Worm (Caenorhabditis elegans) whole organism, L3 larva: ENCODE data around the gene pdha-1.
A peak's percentile ranks its signal among the peaks of the same experiment; 100 is the strongest.

Experiments
- R02D3.7 ChIP-seq: fragments of 150-350 bp; optimal IDR thresholded peaks from 2 replicates; lab custom pipeline; 2014; ENCODE audit warnings: missing biosample characterization, missing genetic modification characterization
- ama-1 ChIP-seq: fragments of 150-350 bp; optimal IDR thresholded peaks from 2 replicates; lab custom pipeline; 2018
- ceh-16 ChIP-seq: sonication (generic microtip); optimal IDR thresholded peaks from 2 replicates; lab custom pipeline; 2017; ENCODE audit warnings: missing biosample characterization, missing genetic modification characterization
- ceh-28 ChIP-seq: fragments of 150-350 bp; optimal IDR thresholded peaks from 2 replicates; lab custom pipeline; 2014; ENCODE audit warnings: missing biosample characterization, missing genetic modification reagents, missing genetic modification characterization
- ceh-82 ChIP-seq: fragments of 150-350 bp; optimal IDR thresholded peaks from 2 replicates; lab custom pipeline; 2014; ENCODE audit warnings: missing biosample characterization, missing genetic modification characterization
- daf-12 ChIP-seq: fragments of 150-350 bp; optimal IDR thresholded peaks from 2 replicates; lab custom pipeline; 2014; ENCODE audit warnings: missing biosample characterization, missing genetic modification reagents, missing genetic modification characterization
- egl-27 ChIP-seq: sonication (generic microtip); optimal IDR thresholded peaks from 4 replicates; lab custom pipeline; 2017; ENCODE audit warnings: missing biosample characterization, missing genetic modification reagents, missing genetic modification characterization
- egl-5 ChIP-seq: fragments of 150-350 bp; optimal IDR thresholded peaks from 2 replicates; lab custom pipeline; 2017; ENCODE audit warnings: missing biosample characterization, missing genetic modification reagents, missing genetic modification characterization, inconsistent platforms
- elt-1 ChIP-seq: fragments of 150-350 bp; optimal IDR thresholded peaks from 2 replicates; lab custom pipeline; 2014; ENCODE audit warnings: missing biosample characterization, missing genetic modification characterization
- elt-2 ChIP-seq: sonication (generic microtip); optimal IDR thresholded peaks from 2 replicates; lab custom pipeline; 2016; ENCODE audit warnings: missing genetic modification reagents, mild to moderate bottlenecking, missing genetic modification characterization, missing compliant biosample characterization
- elt-3 ChIP-seq, 3 experiments: fragments of 150-350 bp in 1 of 3; sonication (generic microtip) in 2 of 3; optimal IDR thresholded peaks; 2 replicates in 2 of 3; 4 replicates in 1 of 3; lab custom pipeline; 2014 to 2017; ENCODE audit warnings: missing biosample characterization in 3 of 3, missing genetic modification characterization in 3 of 3
- eor-1 ChIP-seq, 2 experiments: fragments of 150-350 bp; optimal IDR thresholded peaks; 2 replicates each; lab custom pipeline; 2014 to 2018; ENCODE audit warnings: missing biosample characterization in 2 of 2, missing genetic modification characterization in 2 of 2
- fkh-10 ChIP-seq: sonication (generic microtip); optimal IDR thresholded peaks from 2 replicates; lab custom pipeline; 2017; ENCODE audit warnings: missing biosample characterization, missing genetic modification reagents, missing genetic modification characterization
- fkh-2 ChIP-seq: fragments of 150-350 bp; optimal IDR thresholded peaks from 2 replicates; lab custom pipeline; 2014; ENCODE audit warnings: missing biosample characterization, missing genetic modification reagents, missing genetic modification characterization
- hmg-11 ChIP-seq: sonication (generic microtip); optimal IDR thresholded peaks from 2 replicates; lab custom pipeline; 2016; ENCODE audit warnings: missing genetic modification characterization, missing compliant biosample characterization
- jun-1 ChIP-seq: fragments of 150-350 bp; optimal IDR thresholded peaks from 2 replicates; lab custom pipeline; 2014; ENCODE audit warnings: missing biosample characterization, missing genetic modification reagents, missing genetic modification characterization
- lin-15B ChIP-seq: fragments of 150-350 bp; optimal IDR thresholded peaks from 2 replicates; lab custom pipeline; 2014; ENCODE audit warnings: missing biosample characterization, missing genetic modification characterization
- lin-39 ChIP-seq: fragments of 150-350 bp; optimal IDR thresholded peaks from 2 replicates; lab custom pipeline; 2018; ENCODE audit warnings: missing biosample characterization, missing genetic modification reagents, missing genetic modification characterization
- lsy-12 ChIP-seq: sonication (generic microtip); optimal IDR thresholded peaks from 2 replicates; lab custom pipeline; 2016; ENCODE audit warnings: mild to moderate bottlenecking, missing genetic modification characterization, missing compliant biosample characterization
- mdl-1 ChIP-seq: fragments of 150-350 bp; optimal IDR thresholded peaks from 2 replicates; lab custom pipeline; 2014; ENCODE audit warnings: missing biosample characterization, missing genetic modification characterization
- mml-1 ChIP-seq: fragments of 150-350 bp; sonication (generic microtip); optimal IDR thresholded peaks from 3 replicates; lab custom pipeline; 2014; ENCODE audit warnings: missing biosample characterization, missing genetic modification characterization
- nfya-1 ChIP-seq: sonication (generic microtip); optimal IDR thresholded peaks from 2 replicates; lab custom pipeline; 2017; ENCODE audit warnings: missing genetic modification characterization, mild to moderate bottlenecking, missing compliant biosample characterization, antibody characterized with exemption, moderate library complexity; ENCODE audit not compliant: insufficient read depth
- nhr-23 ChIP-seq: fragments of 150-350 bp; optimal IDR thresholded peaks from 2 replicates; lab custom pipeline; 2014; ENCODE audit warnings: missing biosample characterization, missing genetic modification reagents, missing genetic modification characterization
- nhr-237 ChIP-seq: fragments of 150-350 bp; optimal IDR thresholded peaks from 2 replicates; lab custom pipeline; 2014; ENCODE audit warnings: missing biosample characterization, missing genetic modification characterization
- nhr-25 ChIP-seq: sonication (generic microtip); optimal IDR thresholded peaks from 2 replicates; lab custom pipeline; 2017; ENCODE audit warnings: missing biosample characterization, missing genetic modification characterization
- nhr-28 ChIP-seq: fragments of 150-350 bp; optimal IDR thresholded peaks from 2 replicates; lab custom pipeline; 2014; ENCODE audit warnings: missing biosample characterization, missing genetic modification characterization
- nhr-43 ChIP-seq: sonication (generic microtip); optimal IDR thresholded peaks from 2 replicates; lab custom pipeline; 2016; ENCODE audit warnings: mild to moderate bottlenecking, missing genetic modification characterization, missing compliant biosample characterization; ENCODE audit not compliant: poor library complexity, severe bottlenecking
- nhr-67 ChIP-seq: fragments of 150-350 bp; optimal IDR thresholded peaks from 2 replicates; lab custom pipeline; 2014; ENCODE audit warnings: missing biosample characterization, missing genetic modification characterization
- nhr-76 ChIP-seq: fragments of 150-350 bp; sonication (generic microtip); optimal IDR thresholded peaks from 5 replicates; lab custom pipeline; 2014; ENCODE audit warnings: missing biosample characterization, missing genetic modification characterization
- nhr-77 ChIP-seq: fragments of 150-350 bp; optimal IDR thresholded peaks from 2 replicates; lab custom pipeline; 2014; ENCODE audit warnings: missing biosample characterization, missing genetic modification characterization
- pha-4 ChIP-seq: fragments of 150-350 bp; optimal IDR thresholded peaks from 2 replicates; lab custom pipeline; 2014; ENCODE audit warnings: missing biosample characterization, missing genetic modification reagents, missing genetic modification characterization
- pqm-1 ChIP-seq: fragments of 150-350 bp; optimal IDR thresholded peaks from 2 replicates; lab custom pipeline; 2017; ENCODE audit warnings: missing biosample characterization, missing genetic modification characterization, inconsistent platforms
- sea-2 ChIP-seq: fragments of 150-350 bp; sonication (generic microtip); optimal IDR thresholded peaks from 4 replicates; lab custom pipeline; 2014; ENCODE audit warnings: missing biosample characterization, missing genetic modification reagents, missing genetic modification characterization
- skn-1 ChIP-seq: fragments of 150-350 bp; optimal IDR thresholded peaks from 2 replicates; lab custom pipeline; 2014; ENCODE audit warnings: missing biosample characterization, missing genetic modification characterization
- snpc-4 ChIP-seq: fragments of 150-350 bp; optimal IDR thresholded peaks from 2 replicates; lab custom pipeline; 2014; ENCODE audit warnings: missing biosample characterization, missing genetic modification characterization
- tbx-2 ChIP-seq: sonication (generic microtip); optimal IDR thresholded peaks from 2 replicates; lab custom pipeline; 2016; ENCODE audit warnings: mild to moderate bottlenecking, missing genetic modification characterization, missing compliant biosample characterization
- unc-62 ChIP-seq: fragments of 150-350 bp; sonication (generic microtip); optimal IDR thresholded peaks from 4 replicates; lab custom pipeline; 2014; ENCODE audit warnings: missing biosample characterization, missing genetic modification reagents, missing genetic modification characterization
- zag-1 ChIP-seq: fragments of 150-350 bp; optimal IDR thresholded peaks from 2 replicates; lab custom pipeline; 2014; ENCODE audit warnings: missing biosample characterization, missing genetic modification characterization
- ztf-11 ChIP-seq: fragments of 150-350 bp; optimal IDR thresholded peaks from 2 replicates; lab custom pipeline; 2014; ENCODE audit warnings: missing biosample characterization, missing genetic modification characterization
- ztf-4 ChIP-seq: fragments of 150-350 bp; optimal IDR thresholded peaks from 2 replicates; lab custom pipeline; 2014; ENCODE audit warnings: missing biosample characterization, missing genetic modification characterization

The pdha-1 gene

DNA sequence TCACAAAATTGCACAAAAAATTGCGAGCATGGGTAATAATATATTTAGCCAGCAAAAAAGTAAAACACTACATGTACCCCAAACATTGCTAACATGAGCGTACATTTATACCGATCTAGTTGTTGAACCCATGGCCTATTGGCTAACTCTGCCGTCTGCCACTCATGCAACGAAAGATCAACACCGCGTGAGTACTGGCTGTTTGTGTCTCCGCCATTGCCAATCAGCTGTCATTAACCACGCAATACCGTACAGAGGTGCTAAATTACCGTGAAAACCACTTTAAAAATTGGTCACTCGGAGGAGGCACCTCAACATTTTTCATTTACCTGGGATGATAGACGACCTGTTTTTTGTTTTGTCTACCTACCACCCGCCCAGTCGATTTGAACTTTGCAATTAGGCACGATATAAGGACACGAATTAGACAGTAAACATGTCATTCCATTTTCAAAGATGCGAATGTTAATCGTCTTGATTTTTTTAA lies 9.3 kb downstream of the pdha-1 start, which contains the start of gene K02C4.2:
Gene K02C4.2 (plus strand): TSS at position 437 of the 487 bp plus-strand sequence.
- TF ChIP-seq mml-1 (tag; lab: Kevin White, UChicago) (no peak), nfya-1 (tag; lab: Kevin White, UChicago) (peak; percentile 73), nhr-28 (no peak), eor-1 (tag; optimal IDR thresholded peaks at IDR 0.05; lab: Kevin White, UChicago) (no peak), zag-1 (no peak), pha-4 (tag; lab: Kevin White, UChicago) (peak; percentile 82), elt-1 (tag; lab: Kevin White, UChicago) (no peak), snpc-4 (tag; lab: Kevin White, UChicago) (no peak), lin-39 (tag; lab: Kevin White, UChicago) (peak; percentile 85), elt-3 (tag; optimal IDR thresholded peaks at IDR 0.05; lab: Kevin White, UChicago) (peak in 2 of 3 experiments; percentile 18 to 56), elt-2 (tag; lab: Kevin White, UChicago) (peak; percentile 76), ztf-4 (peak; percentile 51), fkh-2 (tag; lab: Kevin White, UChicago) (no peak), ama-1 (peak; percentile 43), mdl-1 (tag; lab: Kevin White, UChicago) (no peak), jun-1 (tag; lab: Kevin White, UChicago) (peak; percentile 58), pqm-1 (tag; lab: Kevin White, UChicago) (peak; percentile 55), hmg-11 (tag; lab: Kevin White, UChicago) (peak; percentile 35), lin-15B (peak; percentile 36), fkh-10 (GFP tag; lab: Kevin White, UChicago) (no peak), egl-5 (tag; lab: Kevin White, UChicago) (peak; percentile 67), nhr-77 (tag; lab: Kevin White, UChicago) (peak; percentile 52), lsy-12 (tag; lab: Kevin White, UChicago) (peak; percentile 86), tbx-2 (tag; lab: Kevin White, UChicago) (peak; percentile 60), skn-1 (tag; lab: Kevin White, UChicago) (peak; percentile 44), sea-2 (GFP tag; lab: Kevin White, UChicago) (no peak), nhr-76 (no peak), egl-27 (tag; lab: Kevin White, UChicago) (peak; percentile 86), R02D3.7 (tag; lab: Kevin White, UChicago) (peak; percentile 6), nhr-43 (tag; lab: Kevin White, UChicago) (peak; percentile 61), ceh-16 (peak; percentile 38), nhr-67 (tag; lab: Kevin White, UChicago) (no peak), nhr-23 (tag; lab: Kevin White, UChicago) (peak; percentile 55), nhr-25 (peak; percentile 85)

DNA sequence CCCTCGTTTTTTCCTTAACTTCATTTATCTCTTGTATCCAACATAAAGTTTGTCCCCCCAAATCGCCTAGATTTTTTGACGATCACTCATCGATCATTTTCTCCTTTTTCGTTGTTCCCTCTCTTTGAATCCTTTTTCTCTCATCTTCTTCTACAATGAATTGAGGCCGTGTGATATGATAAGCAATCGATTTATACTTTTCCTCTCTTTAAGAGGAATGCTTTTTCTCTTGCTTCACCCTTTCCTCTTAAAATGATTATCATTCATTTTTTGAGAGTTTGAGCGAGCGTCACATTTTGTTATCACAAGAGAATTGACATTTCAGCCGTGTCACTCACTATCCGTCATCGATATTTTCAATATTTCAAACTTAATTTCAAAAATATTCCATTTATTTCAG lies 12.0 kb downstream of the pdha-1 start, which contains the start of gene K02C4.5:
Gene K02C4.5 (plus strand): TSS at position 395 of the 400 bp plus-strand sequence.
- peak; percentile 63 for TF ChIP-seq pqm-1 (tag; lab: Kevin White, UChicago)
- TF ChIP-seq nhr-77 (tag; lab: Kevin White, UChicago) = no peak
- no peak for TF ChIP-seq daf-12
- peak; percentile 12 for TF ChIP-seq pha-4 (tag; lab: Kevin White, UChicago)
- no peak for TF ChIP-seq eor-1 (tag; optimal IDR thresholded peaks at IDR 0.05; lab: Kevin White, UChicago)
- TF ChIP-seq unc-62 = no peak
- no peak for TF ChIP-seq sea-2 (GFP tag; lab: Kevin White, UChicago)
- TF ChIP-seq snpc-4 (tag; lab: Kevin White, UChicago) = no peak
- TF ChIP-seq nhr-76 = no peak
- no peak for TF ChIP-seq lin-39 (tag; lab: Kevin White, UChicago)
- peak; percentile 64 for TF ChIP-seq ceh-28
- no peak for TF ChIP-seq nhr-28
- TF ChIP-seq elt-2 (tag; lab: Kevin White, UChicago) = peak; percentile 83
- TF ChIP-seq ztf-11 (tag; lab: Kevin White, UChicago) = no peak
- peak; percentile 24 for TF ChIP-seq skn-1 (tag; lab: Kevin White, UChicago)
- TF ChIP-seq ceh-82 (tag; lab: Kevin White, UChicago) = no peak
- peak; percentile 67 for TF ChIP-seq nhr-23 (tag; lab: Kevin White, UChicago)
- peak; percentile 11 for TF ChIP-seq nhr-25
- no peak for TF ChIP-seq nhr-237 (tag; lab: Kevin White, UChicago)
- no peak for TF ChIP-seq nhr-43 (tag; lab: Kevin White, UChicago)
- no peak for TF ChIP-seq R02D3.7 (tag; lab: Kevin White, UChicago)
- peak; percentile 27 for TF ChIP-seq jun-1 (tag; lab: Kevin White, UChicago)
- TF ChIP-seq fkh-10 (GFP tag; lab: Kevin White, UChicago) = no peak
- no peak for TF ChIP-seq lsy-12 (tag; lab: Kevin White, UChicago)
- no peak for TF ChIP-seq zag-1
- no peak for TF ChIP-seq hmg-11 (tag; lab: Kevin White, UChicago)
- no peak for TF ChIP-seq mdl-1 (tag; lab: Kevin White, UChicago)
